Worm (Caenorhabditis elegans) whole organism, L2 larva: ENCODE data around the gene F22B3.5.

Experiments
- aly-2 ChIP-seq: fragments of 150-350 bp; optimal IDR thresholded peaks from 2 replicates; lab custom pipeline; 2014; ENCODE audit warnings: missing biosample characterization, missing genetic modification characterization
- ama-1 ChIP-seq: fragments of 150-350 bp; optimal IDR thresholded peaks from 2 replicates; lab custom pipeline; 2018; ENCODE audit warnings: inconsistent platforms
- ceh-16 ChIP-seq: fragments of 150-350 bp; optimal IDR thresholded peaks from 2 replicates; lab custom pipeline; 2014; ENCODE audit warnings: missing biosample characterization, missing genetic modification characterization
- lin-13 ChIP-seq: fragments of 150-350 bp; optimal IDR thresholded peaks from 2 replicates; lab custom pipeline; 2014; ENCODE audit warnings: missing biosample characterization, missing genetic modification reagents, missing genetic modification characterization
- lin-39 ChIP-seq: fragments of 150-350 bp; optimal IDR thresholded peaks from 2 replicates; lab custom pipeline; 2014; ENCODE audit warnings: missing biosample characterization, missing genetic modification reagents, missing genetic modification characterization
- nhr-23 ChIP-seq: fragments of 150-350 bp; optimal IDR thresholded peaks from 2 replicates; lab custom pipeline; 2014; ENCODE audit warnings: missing biosample characterization, missing genetic modification reagents, missing genetic modification characterization
- skn-1 ChIP-seq: sonication (generic microtip); optimal IDR thresholded peaks from 2 replicates; lab custom pipeline; 2017; ENCODE audit warnings: missing biosample characterization, missing genetic modification characterization
- unc-55 ChIP-seq: fragments of 150-350 bp; sonication (generic microtip); optimal IDR thresholded peaks from 3 replicates; lab custom pipeline; 2014; ENCODE audit warnings: missing biosample characterization, missing genetic modification reagents, missing genetic modification characterization

ce11 chrIV:11425442-11425841 is 8.8 kb upstream of the F22B3.5 start, which contains the start of gene kin-4:
- no peak for TF ChIP-seq ceh-16
- no peak for TF ChIP-seq ama-1 (lab: Kevin White, UChicago)
- TF ChIP-seq skn-1 (tag; lab: Kevin White, UChicago): no peak
- TF ChIP-seq lin-39 (tag; lab: Kevin White, UChicago): no peak
- TF ChIP-seq lin-13: no peak
- TF ChIP-seq nhr-23 (tag; lab: Kevin White, UChicago): no peak
- no peak for TF ChIP-seq unc-55 (GFP tag; lab: Kevin White, UChicago)
- no peak for TF ChIP-seq aly-2 (tag; lab: Kevin White, UChicago)
